Worm (Caenorhabditis elegans): ENCODE results near the gene srd-34.

ce11 chrV:10568496-10568895, 19.6 kb upstream of the srd-34 start:
- TF ChIP-seq mep-1 (tag; optimal IDR thresholded peaks at IDR 0.05) (no peak), lin-13 (GFP tag; optimal IDR thresholded peaks at IDR 0.05) (no peak), lin-15B (tag; optimal IDR thresholded peaks at IDR 0.05) (no peak), F37D6.2 (tag; optimal IDR thresholded peaks at IDR 0.05) (no peak), hif-1 (tag; optimal IDR thresholded peaks at IDR 0.05) (no peak), nhr-77 (tag; optimal IDR thresholded peaks at IDR 0.05) (no peak), nhr-41 (GFP tag; IDR thresholded peaks at IDR 0.05) (no peak), madf-5 (GFP tag; IDR thresholded peaks at IDR 0.05) (no peak), ces-1 (GFP tag; optimal IDR thresholded peaks at IDR 0.05) (no peak), zfp-3 (GFP tag; conservative IDR thresholded peaks at IDR 0.05) (no peak), cey-2 (tag; optimal IDR thresholded peaks at IDR 0.05; ENCODE audit: borderline replicate concordance, insufficient read depth) (no peak)

All from whole organism, L4 larva.